Worm (Caenorhabditis elegans): ENCODE data around the gene str-6.

- TF ChIP-seq ztf-11 (tag; optimal IDR thresholded peaks at IDR 0.05) (no peak), fos-1 (tag; optimal IDR thresholded peaks at IDR 0.05) (no peak), nhr-12 (tag; optimal IDR thresholded peaks at IDR 0.05) (no peak), ZK546.5 (tag; optimal IDR thresholded peaks at IDR 0.05) (no peak), nhr-25 (tag; optimal IDR thresholded peaks at IDR 0.05) (no peak), snpc-4 (tag; optimal IDR thresholded peaks at IDR 0.05) (no peak), ceh-16 (tag; optimal IDR thresholded peaks at IDR 0.05) (no peak), blmp-1 (tag; optimal IDR thresholded peaks at IDR 0.05; ENCODE audit: insufficient read depth) (no peak), alr-1 (tag; optimal IDR thresholded peaks at IDR 0.05) (no peak), skn-1 (tag; optimal IDR thresholded peaks at IDR 0.05) (no peak), zag-1 (tag; optimal IDR thresholded peaks at IDR 0.05) (no peak)
Measured at ce11 chrV:15757645-15758044, 7.6 kb upstream of the str-6 start.
